Worm (Caenorhabditis elegans) whole organism, mixed stage, embryonic: ENCODE results near the gene Y50E8A.6.

ENCODE experiments used
- drap-1 ChIP-seq: fragments of 200-800 bp; sonication (Bioruptor generic); optimal IDR thresholded peaks from 3 replicates; lab custom pipeline; 2018; ENCODE audit warnings: mild to moderate bottlenecking, missing genetic modification characterization, missing compliant biosample characterization
- nhr-2 ChIP-seq: fragments of 150-350 bp; optimal IDR thresholded peaks from 2 replicates; lab custom pipeline; 2014; ENCODE audit warnings: missing biosample characterization, missing genetic modification characterization
- nhr-237 ChIP-seq: fragments of 150-350 bp; optimal IDR thresholded peaks from 2 replicates; lab custom pipeline; 2014; ENCODE audit warnings: missing biosample characterization, missing genetic modification characterization
- pha-4 ChIP-seq: fragments of 150-350 bp; optimal IDR thresholded peaks from 2 replicates; lab custom pipeline; 2018; ENCODE audit warnings: missing biosample characterization, missing genetic modification reagents, missing genetic modification characterization
- snpc-4 ChIP-seq: fragments of 150-350 bp; optimal IDR thresholded peaks from 2 replicates; lab custom pipeline; 2014; ENCODE audit warnings: missing biosample characterization, missing genetic modification characterization

ce11 chrV:14784160-14784774, 43.1 kb upstream of the Y50E8A.6 start, which contains the start of gene Y50E8A.12:
- no peak for TF ChIP-seq snpc-4 (tag; lab: Kevin White, UChicago)
- TF ChIP-seq pha-4 (tag; lab: Kevin White, UChicago): no peak
- no peak for TF ChIP-seq nhr-2
- no peak for TF ChIP-seq drap-1 (GFP tag; lab: Kevin White, UChicago)
- no peak for TF ChIP-seq nhr-237 (tag; lab: Kevin White, UChicago)
